Fruit fly (Drosophila melanogaster) whole organism, embryonic: ENCODE results near the gene FRG1.

Experiments
- Atf6 ChIP-seq: fragments of 200-800 bp; sonication (Bioruptor generic); IDR thresholded peaks from 2 replicates; pipeline ENCODE4 v1.3.6; 2022; ENCODE audit warnings: missing biosample characterization, missing genetic modification characterization
- Awh ChIP-seq: fragments of 200-800 bp; sonication (Bioruptor generic); IDR thresholded peaks from 2 replicates; pipeline ENCODE4, ENCODE4 v1.3.6; 2022; ENCODE audit warnings: missing biosample characterization, missing genetic modification characterization
- CG10366 ChIP-seq: fragments of 200-800 bp; sonication (Bioruptor generic); IDR thresholded peaks from 2 replicates; pipeline ENCODE4 v1.3.6; 2022; ENCODE audit warnings: missing biosample characterization, missing genetic modification characterization
- CG11560 ChIP-seq: fragments of 200-800 bp; sonication (Bioruptor generic); IDR thresholded peaks from 3 replicates; pipeline ENCODE4 v1.3.6; 2022; ENCODE audit warnings: missing biosample characterization, missing genetic modification characterization
- CG12071 ChIP-seq: fragments of 200-800 bp; sonication (Bioruptor generic); optimal IDR thresholded peaks from 3 replicates; lab custom pipeline; 2018; ENCODE audit warnings: missing biosample characterization, mild to moderate bottlenecking, missing genetic modification characterization
- CG15696 ChIP-seq: fragments of 200-800 bp; sonication (Bioruptor generic); optimal IDR thresholded peaks from 2 replicates; lab custom pipeline; 2019; ENCODE audit warnings: missing biosample characterization, mild to moderate bottlenecking, missing genetic modification characterization, moderate library complexity
- CG16779 ChIP-seq: fragments of 200-800 bp; sonication (Bioruptor generic); IDR thresholded peaks from 2 replicates; pipeline ENCODE4 v1.3.6; 2022; ENCODE audit warnings: missing biosample characterization, missing genetic modification characterization
- CG16815 ChIP-seq: fragments of 200-800 bp; sonication (Bioruptor generic); optimal IDR thresholded peaks from 3 replicates; lab custom pipeline; 2017; ENCODE audit warnings: missing biosample characterization, mild to moderate bottlenecking, missing genetic modification characterization
- CG17361 ChIP-seq: fragments of 200-800 bp; sonication (Bioruptor generic); IDR thresholded peaks from 3 replicates; pipeline ENCODE4 v1.3.6; 2022; ENCODE audit warnings: missing biosample characterization, missing genetic modification characterization
- CG18599 ChIP-seq: fragments of 200-800 bp; sonication (Bioruptor generic); optimal IDR thresholded peaks from 3 replicates; lab custom pipeline; 2017; ENCODE audit warnings: missing biosample characterization, missing genetic modification characterization, mild to moderate bottlenecking, moderate library complexity, missing genetic modification reagents
- CG2712 ChIP-seq: fragments of 200-800 bp; optimal IDR thresholded peaks from 3 replicates; lab custom pipeline; 2019; ENCODE audit warnings: missing biosample characterization, mild to moderate bottlenecking, missing genetic modification characterization, moderate library complexity
- CG3163 ChIP-seq: fragments of 200-800 bp; sonication (Bioruptor generic); optimal IDR thresholded peaks from 3 replicates; lab custom pipeline; 2016; ENCODE audit warnings: missing biosample characterization, missing genetic modification characterization
- CG34422 ChIP-seq: fragments of 200-800 bp; sonication (Bioruptor generic); IDR thresholded peaks from 3 replicates; pipeline ENCODE4 v1.3.6; 2022; ENCODE audit warnings: missing biosample characterization, missing genetic modification characterization
- CG3838 ChIP-seq: fragments of 200-800 bp; sonication (Bioruptor generic); optimal IDR thresholded peaks from 3 replicates; lab custom pipeline; 2016; ENCODE audit warnings: missing biosample characterization, missing genetic modification characterization
- CG4730 ChIP-seq: fragments of 200-800 bp; sonication (Bioruptor generic); IDR thresholded peaks from 2 replicates; pipeline ENCODE4 v1.3.6; 2022; ENCODE audit warnings: missing biosample characterization, missing genetic modification characterization
- CG5180 ChIP-seq: fragments of 200-800 bp; sonication (Bioruptor generic); optimal IDR thresholded peaks from 3 replicates; lab custom pipeline; 2017; ENCODE audit warnings: missing biosample characterization, missing genetic modification characterization, mild to moderate bottlenecking, moderate library complexity, missing genetic modification reagents
- CG6689 ChIP-seq: fragments of 200-800 bp; sonication (Bioruptor generic); IDR thresholded peaks from 2 replicates; pipeline ENCODE4 v1.3.6; 2022; ENCODE audit warnings: missing biosample characterization, missing genetic modification characterization
- CG7357 ChIP-seq: fragments of 200-800 bp; sonication (Bioruptor generic); IDR thresholded peaks from 3 replicates; pipeline ENCODE4 v1.3.6; 2022; ENCODE audit warnings: missing biosample characterization, missing genetic modification characterization
- CG8281 ChIP-seq: fragments of 200-800 bp; sonication (Bioruptor generic); optimal IDR thresholded peaks from 2 replicates; lab custom pipeline; 2018; ENCODE audit warnings: missing biosample characterization, mild to moderate bottlenecking, missing genetic modification characterization, moderate library complexity
- CG8290 ChIP-seq, 3 experiments: fragments of 200-800 bp; sonication (Bioruptor generic); optimal IDR thresholded peaks; 2 replicates each; lab custom pipeline; 2016 to 2019; ENCODE audit warnings: missing biosample characterization in 3 of 3, missing genetic modification characterization in 3 of 3, mild to moderate bottlenecking in 2 of 3, moderate library complexity in 1 of 3
- CG8388 ChIP-seq: fragments of 200-800 bp; sonication (Bioruptor generic); optimal IDR thresholded peaks from 2 replicates; lab custom pipeline; 2019; ENCODE audit warnings: missing biosample characterization, mild to moderate bottlenecking, missing genetic modification characterization, moderate library complexity
- Eip74EF ChIP-seq, 2 experiments: fragments of 200-800 bp in 1 of 2; fragments of >200 bp in 1 of 2; sonication (Bioruptor generic) in 1 of 2; optimal IDR thresholded peaks; 2 replicates each; lab custom pipeline; 2017 to 2019; ENCODE audit warnings: missing biosample characterization in 2 of 2, missing genetic modification characterization in 2 of 2, mild to moderate bottlenecking in 1 of 2, moderate library complexity in 1 of 2
- H2.0 ChIP-seq: fragments of 200-800 bp; sonication (Bioruptor generic); IDR thresholded peaks from 2 replicates; pipeline ENCODE4 v1.3.6; 2022; ENCODE audit warnings: missing biosample characterization, missing genetic modification characterization
- MBD-R2 ChIP-seq: fragments of 200-800 bp; sonication (Bioruptor generic); IDR thresholded peaks from 2 replicates; pipeline ENCODE4 v1.3.6; 2022; ENCODE audit warnings: missing biosample characterization, missing genetic modification characterization
- Mes4 ChIP-seq: fragments of 200-800 bp; sonication (Bioruptor generic); optimal IDR thresholded peaks from 2 replicates; lab custom pipeline; 2016; ENCODE audit warnings: missing biosample characterization, missing genetic modification characterization
- NC2α ChIP-seq: fragments of 200-800 bp; sonication (Bioruptor generic); optimal IDR thresholded peaks from 2 replicates; lab custom pipeline; 2016; ENCODE audit warnings: missing biosample characterization, missing genetic modification characterization
- Oaz ChIP-seq: fragments of 200-800 bp; sonication (Bioruptor generic); IDR thresholded peaks from 2 replicates; pipeline ENCODE4 v1.3.6; 2022; ENCODE audit warnings: missing biosample characterization, missing genetic modification characterization
- PHDP ChIP-seq: fragments of 200-800 bp; sonication (Bioruptor generic); optimal IDR thresholded peaks from 3 replicates; lab custom pipeline; 2018; ENCODE audit warnings: missing biosample characterization, mild to moderate bottlenecking, missing genetic modification characterization, moderate library complexity
- Sry-δ ChIP-seq: fragments of 200-800 bp; sonication (Bioruptor generic); optimal IDR thresholded peaks from 2 replicates; lab custom pipeline; 2016; ENCODE audit warnings: missing biosample characterization, missing genetic modification characterization
- Tbp ChIP-seq: fragments of >200 bp; optimal IDR thresholded peaks from 2 replicates; lab custom pipeline; 2018; ENCODE audit warnings: missing biosample characterization, missing genetic modification characterization
- YL-1 ChIP-seq: fragments of 200-800 bp; sonication (Bioruptor generic); optimal IDR thresholded peaks from 3 replicates; lab custom pipeline; 2017; ENCODE audit warnings: missing biosample characterization, mild to moderate bottlenecking, missing genetic modification characterization
- ash1 ChIP-seq: fragments of 200-800 bp; sonication (Bioruptor generic); optimal IDR thresholded peaks from 2 replicates; lab custom pipeline; 2018; ENCODE audit warnings: missing biosample characterization, mild to moderate bottlenecking, missing genetic modification characterization
- ato ChIP-seq: fragments of 200-800 bp; sonication (Bioruptor generic); IDR thresholded peaks from 2 replicates; pipeline ENCODE4 v1.3.6; 2022; ENCODE audit warnings: missing biosample characterization, missing genetic modification characterization; ENCODE audit not compliant: partially characterized antibody
- bbx ChIP-seq: fragments of 200-800 bp; sonication (Bioruptor generic); IDR thresholded peaks from 2 replicates; pipeline ENCODE4 v1.3.6; 2022; ENCODE audit warnings: missing biosample characterization, missing genetic modification characterization; ENCODE audit not compliant: partially characterized antibody
- bcd ChIP-seq: fragments of 200-800 bp; sonication (Bioruptor generic); optimal IDR thresholded peaks from 2 replicates; lab custom pipeline; 2017; ENCODE audit warnings: missing biosample characterization, mild to moderate bottlenecking, missing genetic modification characterization
- bigmax ChIP-seq: fragments of 200-800 bp; sonication (Bioruptor generic); optimal IDR thresholded peaks from 2 replicates; lab custom pipeline; 2018; ENCODE audit warnings: missing biosample characterization, mild to moderate bottlenecking, missing genetic modification characterization
- br ChIP-seq: fragments of >200 bp; optimal IDR thresholded peaks from 2 replicates; lab custom pipeline; 2017
- btn ChIP-seq: fragments of 200-800 bp; sonication (Bioruptor generic); optimal IDR thresholded peaks from 2 replicates; lab custom pipeline; 2016; ENCODE audit warnings: missing biosample characterization, missing genetic modification characterization
- da ChIP-seq: fragments of 200-800 bp; sonication (Bioruptor generic); optimal IDR thresholded peaks from 2 replicates; lab custom pipeline; 2016; ENCODE audit warnings: missing biosample characterization, missing genetic modification characterization
- dati ChIP-seq: fragments of 200-800 bp; sonication (Bioruptor generic); IDR thresholded peaks from 2 replicates; pipeline ENCODE4 v1.3.6; 2022; ENCODE audit warnings: missing biosample characterization, missing genetic modification characterization
- fd102C ChIP-seq: fragments of 200-800 bp; sonication (Bioruptor generic); optimal IDR thresholded peaks from 2 replicates; lab custom pipeline; 2018; ENCODE audit warnings: missing biosample characterization, mild to moderate bottlenecking, missing genetic modification characterization, moderate library complexity
- ftz-f1 ChIP-seq: fragments of 200-800 bp; sonication (Bioruptor generic); optimal IDR thresholded peaks from 2 replicates; lab custom pipeline; 2016; ENCODE audit warnings: missing biosample characterization, missing genetic modification characterization
- grau ChIP-seq: fragments of 200-800 bp; optimal IDR thresholded peaks from 3 replicates; lab custom pipeline; 2019; ENCODE audit warnings: missing biosample characterization, mild to moderate bottlenecking, missing genetic modification characterization, moderate library complexity
- ham ChIP-seq: fragments of 200-800 bp; sonication (Bioruptor generic); IDR thresholded peaks from 2 replicates; pipeline ENCODE4 v1.3.6; 2022; ENCODE audit warnings: missing biosample characterization, missing genetic modification characterization
- kah ChIP-seq: fragments of 200-800 bp; sonication (Bioruptor generic); optimal IDR thresholded peaks from 2 replicates; lab custom pipeline; 2018; ENCODE audit warnings: missing biosample characterization, mild to moderate bottlenecking, missing genetic modification characterization
- ken ChIP-seq: fragments of 200-800 bp; sonication (Bioruptor generic); IDR thresholded peaks from 3 replicates; pipeline ENCODE4 v1.3.6; 2022; ENCODE audit warnings: missing biosample characterization, missing genetic modification characterization
- luna ChIP-seq: fragments of 200-800 bp; sonication (Bioruptor generic); optimal IDR thresholded peaks from 2 replicates; lab custom pipeline; 2016; ENCODE audit warnings: missing biosample characterization, missing genetic modification characterization
- ro ChIP-seq: fragments of 200-800 bp; sonication (Bioruptor generic); IDR thresholded peaks from 2 replicates; pipeline ENCODE4 v1.3.6; 2022; ENCODE audit warnings: missing biosample characterization, missing genetic modification characterization
- sens-2 ChIP-seq: fragments of 200-800 bp; sonication (Bioruptor generic); IDR thresholded peaks from 2 replicates; pipeline ENCODE4 v1.3.6; 2022; ENCODE audit warnings: missing biosample characterization, missing genetic modification characterization
- slp2 ChIP-seq: fragments of 200-800 bp; sonication (Bioruptor generic); optimal IDR thresholded peaks from 2 replicates; lab custom pipeline; 2016; ENCODE audit warnings: missing biosample characterization, missing genetic modification characterization
- unc-4 ChIP-seq: fragments of 200-800 bp; sonication (Bioruptor generic); IDR thresholded peaks from 2 replicates; pipeline ENCODE4 v1.3.6; 2022; ENCODE audit warnings: missing biosample characterization, missing genetic modification characterization; ENCODE audit not compliant: partially characterized antibody

Gene FRG1

dm6 chr3L:20302081-20302630 lies 5.4 kb upstream of the FRG1 start, which contains the start of gene Pex23 (continued):
- TF ChIP-seq ftz-f1 = peak; percentile 42
- peak; percentile 2 for TF ChIP-seq CG3163 (GFP tag; lab: Kevin White, UChicago)
- TF ChIP-seq Sry-δ = peak; percentile 98
- peak; percentile 77 for TF ChIP-seq grau
- peak; percentile 43 for TF ChIP-seq Mes4 (GFP tag; lab: Kevin White, UChicago)
- no peak for TF ChIP-seq Eip74EF (GFP tag; optimal IDR thresholded peaks at IDR 0.05; lab: Kevin White, UChicago)
- TF ChIP-seq slp2 (GFP tag; lab: Kevin White, UChicago) = peak; percentile 30
- TF ChIP-seq sens-2 = no peak
- TF ChIP-seq ro (GFP tag; lab: Robert Waterston, UW) = peak; percentile 47; the same call in 1 of the 2 replicates
- peak; percentile 96 for TF ChIP-seq bbx (GFP tag; lab: Robert Waterston, UW)
- TF ChIP-seq luna (GFP tag; lab: Kevin White, UChicago) = peak; percentile 63
- TF ChIP-seq CG6689 (GFP tag; lab: Robert Waterston, UW) = peak; percentile 82
- TF ChIP-seq Oaz (GFP tag; lab: Robert Waterston, UW) = peak; percentile 64
- TF ChIP-seq PHDP (tag; lab: Kevin White, UChicago) = peak; percentile 71
- no peak for TF ChIP-seq Tbp (GFP tag; lab: Kevin White, UChicago)
- TF ChIP-seq CG12071 (GFP tag; lab: Kevin White, UChicago) = no peak
- TF ChIP-seq ken (GFP tag; lab: Robert Waterston, UW) = peak; percentile 79
- no peak for TF ChIP-seq br (lab: Kevin White, UChicago)
- TF ChIP-seq unc-4 (GFP tag; lab: Robert Waterston, UW) = peak; percentile 99
- peak; percentile 50 for TF ChIP-seq CG3838 (GFP tag; lab: Kevin White, UChicago)
- no peak for TF ChIP-seq btn (GFP tag; lab: Kevin White, UChicago)
- TF ChIP-seq CG11560 (tag; lab: Robert Waterston, UW) = peak; percentile 69
- TF ChIP-seq ash1 (GFP tag; lab: Kevin White, UChicago) = no peak
- TF ChIP-seq bcd (GFP tag; lab: Kevin White, UChicago) = peak; percentile 77
- peak; percentile 78 for TF ChIP-seq CG10366 (GFP tag; lab: Robert Waterston, UW)
- no peak for TF ChIP-seq bigmax (GFP tag; lab: Kevin White, UChicago)
- TF ChIP-seq CG8388 (GFP tag; lab: Kevin White, UChicago) = peak; percentile 74
- TF ChIP-seq CG15696 (tag; lab: Kevin White, UChicago) = peak; percentile 75
- TF ChIP-seq dati (GFP tag; lab: Robert Waterston, UW) = no peak
- TF ChIP-seq CG16815 (GFP tag; lab: Kevin White, UChicago) = peak; percentile 77
- peak; percentile 64 for TF ChIP-seq Atf6 (GFP tag; lab: Robert Waterston, UW)
- no peak for TF ChIP-seq fd102C (GFP tag; lab: Kevin White, UChicago)
- TF ChIP-seq CG34422 = peak; percentile 87
- 0 out of 2 replicates have a peak, but pooled peaks have one; percentile 41 for TF ChIP-seq CG16779 (GFP tag; lab: Robert Waterston, UW)
- peak; percentile 15 for TF ChIP-seq da (GFP tag; lab: Kevin White, UChicago)
- no peak for TF ChIP-seq CG5180 (GFP tag; lab: Kevin White, UChicago)
- peak; percentile 71 for TF ChIP-seq H2.0
- peak; percentile 82 for TF ChIP-seq CG17361 (GFP tag; lab: Robert Waterston, UW)
- peak; percentile 86 for TF ChIP-seq ato (GFP tag; lab: Robert Waterston, UW)
- peak; percentile 89 for TF ChIP-seq YL-1
- peak; percentile 89 for TF ChIP-seq CG8290 (GFP tag; optimal IDR thresholded peaks at IDR 0.05; lab: Kevin White, UChicago)
- TF ChIP-seq CG8290 (tag; optimal IDR thresholded peaks at IDR 0.05; lab: Kevin White, UChicago) = peak; percentile 49 to 87
- peak; percentile 95 for TF ChIP-seq CG7357 (GFP tag; lab: Robert Waterston, UW)
- TF ChIP-seq Awh (GFP tag; lab: Robert Waterston, UW) = no peak
- TF ChIP-seq kah (GFP tag; lab: Kevin White, UChicago) = peak; percentile 16
- TF ChIP-seq CG4730 (GFP tag; lab: Robert Waterston, UW) = peak; percentile 70
- TF ChIP-seq CG8281 (tag; lab: Kevin White, UChicago) = peak; percentile 20
- TF ChIP-seq CG18599 = peak; percentile 80
- peak; percentile 88 for TF ChIP-seq CG2712 (tag; lab: Kevin White, UChicago)
- TF ChIP-seq ham (GFP tag; lab: Robert Waterston, UW) = peak; percentile 13; the same call in 1 of the 2 replicates
- peak; percentile 90 for TF ChIP-seq MBD-R2 (GFP tag; lab: Robert Waterston, UW)
- peak; percentile 47 for TF ChIP-seq NC2α (GFP tag; lab: Kevin White, UChicago)
